Worm (Caenorhabditis elegans) whole organism, early embryonic: Measurements from ENCODE around the gene eef-1A.2.

Source experiments
- F13C5.2 ChIP-seq: sonication (generic microtip); optimal IDR thresholded peaks from 2 replicates; lab custom pipeline; 2017; ENCODE audit warnings: mild to moderate bottlenecking, missing genetic modification characterization, inconsistent platforms, missing compliant biosample characterization
- ets-7 ChIP-seq: sonication (generic microtip); optimal IDR thresholded peaks from 2 replicates; lab custom pipeline; 2016; ENCODE audit warnings: missing genotype, missing genetic modification characterization, missing compliant biosample characterization
- hmbx-1 ChIP-seq: sonication (generic microtip); optimal IDR thresholded peaks from 2 replicates; lab custom pipeline; 2016; ENCODE audit warnings: mild to moderate bottlenecking, missing genetic modification characterization, missing compliant biosample characterization

ce11 chrX:7794306-7794743, 29.1 kb upstream of the eef-1A.2 start:
- no peak for TF ChIP-seq hmbx-1
- no peak for TF ChIP-seq ets-7
- no peak for TF ChIP-seq F13C5.2 (tag; lab: Kevin White, UChicago)
